Fruit fly (Drosophila melanogaster) whole organism, prepupa: ENCODE results near the gene Gnpnat.

ENCODE experiments used
- CG11294 ChIP-seq: fragments of 200-800 bp; sonication (Bioruptor generic); IDR thresholded peaks from 2 replicates; pipeline ENCODE4 v1.3.6; 2022; ENCODE audit warnings: missing biosample characterization, missing genetic modification characterization
- CG11762 ChIP-seq: fragments of 200-800 bp; sonication (Bioruptor generic); optimal IDR thresholded peaks from 3 replicates; lab custom pipeline; 2016; ENCODE audit warnings: missing biosample characterization, missing genetic modification characterization; ENCODE audit not compliant: insufficient read depth
- CG15336 ChIP-seq: fragments of 200-800 bp; sonication (Bioruptor generic); IDR thresholded peaks from 2 replicates; pipeline ENCODE4 v1.3.6; 2022; ENCODE audit warnings: missing biosample characterization, missing genetic modification characterization
- CG3032 ChIP-seq: fragments of 200-800 bp; optimal IDR thresholded peaks from 2 replicates; lab custom pipeline; 2019; ENCODE audit warnings: missing biosample characterization, mild to moderate bottlenecking, missing genetic modification characterization, moderate library complexity
- CG31627 ChIP-seq: fragments of 200-800 bp; sonication (Bioruptor generic); optimal IDR thresholded peaks from 3 replicates; lab custom pipeline; 2016; ENCODE audit warnings: missing biosample characterization, missing genetic modification characterization
- CG32006 ChIP-seq: fragments of 200-800 bp; sonication (Bioruptor generic); optimal IDR thresholded peaks from 3 replicates; lab custom pipeline; 2017; ENCODE audit warnings: missing biosample characterization, mild to moderate bottlenecking, missing genetic modification characterization
- CG34406 ChIP-seq: fragments of 200-800 bp; sonication (Bioruptor generic); optimal IDR thresholded peaks from 3 replicates; lab custom pipeline; 2016; ENCODE audit warnings: missing biosample characterization, missing genetic modification characterization
- CG3919 ChIP-seq: fragments of 200-800 bp; sonication (Bioruptor generic); optimal IDR thresholded peaks from 3 replicates; lab custom pipeline; 2016; ENCODE audit warnings: missing biosample characterization, missing genetic modification characterization
- CG6163 ChIP-seq: fragments of 200-800 bp; sonication (Bioruptor generic); IDR thresholded peaks from 3 replicates; pipeline ENCODE4 v1.3.6; 2022; ENCODE audit warnings: missing biosample characterization, missing genetic modification characterization
- CG6276 ChIP-seq: fragments of 200-800 bp; sonication (Bioruptor generic); optimal IDR thresholded peaks from 2 replicates; lab custom pipeline; 2017; ENCODE audit warnings: missing biosample characterization, mild to moderate bottlenecking, missing genetic modification characterization
- CG6808 ChIP-seq: fragments of 200-800 bp; sonication (Bioruptor generic); optimal IDR thresholded peaks from 3 replicates; lab custom pipeline; 2017; ENCODE audit warnings: missing biosample characterization, missing genetic modification characterization, mild to moderate bottlenecking, moderate library complexity, missing genetic modification reagents
- CG6854 ChIP-seq: fragments of 200-800 bp; sonication (Bioruptor generic); optimal IDR thresholded peaks from 2 replicates; lab custom pipeline; 2017; ENCODE audit warnings: missing biosample characterization, mild to moderate bottlenecking, missing genetic modification characterization
- CG7368 ChIP-seq: fragments of 200-800 bp; sonication (Bioruptor generic); optimal IDR thresholded peaks from 3 replicates; lab custom pipeline; 2016; ENCODE audit warnings: missing biosample characterization, missing genetic modification characterization
- CG8119 ChIP-seq: fragments of 200-800 bp; sonication (Bioruptor generic); IDR thresholded peaks from 3 replicates; pipeline ENCODE4 v1.3.6; 2022; ENCODE audit warnings: missing biosample characterization, missing genetic modification characterization
- CG8319 ChIP-seq: fragments of 200-800 bp; sonication (Bioruptor generic); optimal IDR thresholded peaks from 3 replicates; lab custom pipeline; 2016; ENCODE audit warnings: missing biosample characterization, missing genetic modification characterization
- CG9139 ChIP-seq: fragments of 200-800 bp; sonication (Bioruptor generic); optimal IDR thresholded peaks from 3 replicates; lab custom pipeline; 2017; ENCODE audit warnings: missing biosample characterization, mild to moderate bottlenecking, missing genetic modification characterization
- Eip75B ChIP-seq: fragments of 200-800 bp; sonication (Bioruptor generic); optimal IDR thresholded peaks from 3 replicates; lab custom pipeline; 2016; ENCODE audit warnings: missing biosample characterization, missing genetic modification characterization
- Eip78C ChIP-seq: fragments of 200-800 bp; sonication (Bioruptor generic); peaks from one replicate; lab custom pipeline; 2016; ENCODE audit warnings: missing biosample characterization, missing genetic modification characterization
- Eip93F ChIP-seq: fragments of 200-800 bp; sonication (Bioruptor generic); optimal IDR thresholded peaks from 2 replicates; lab custom pipeline; 2016; ENCODE audit warnings: missing biosample characterization, mild to moderate bottlenecking, missing genetic modification characterization
- Ets21C ChIP-seq: fragments of 200-800 bp; sonication (Bioruptor generic); optimal IDR thresholded peaks from 3 replicates; lab custom pipeline; 2016; ENCODE audit warnings: missing biosample characterization, missing genetic modification characterization
- Gug ChIP-seq: fragments of 200-800 bp; sonication (Bioruptor generic); IDR thresholded peaks from 2 replicates; pipeline ENCODE4 v1.3.6; 2022; ENCODE audit warnings: missing biosample characterization, missing genetic modification characterization
- Hr38 ChIP-seq: sonication (Bioruptor generic); optimal IDR thresholded peaks from 2 replicates; lab custom pipeline; 2016; ENCODE audit warnings: missing biosample characterization, missing genetic modification characterization
- Hr39 ChIP-seq: fragments of 200-800 bp; sonication (Bioruptor generic); optimal IDR thresholded peaks from 2 replicates; lab custom pipeline; 2016; ENCODE audit warnings: missing biosample characterization, missing genetic modification characterization
- Lpt ChIP-seq: fragments of 200-800 bp; sonication (Bioruptor generic); optimal IDR thresholded peaks from 3 replicates; lab custom pipeline; 2016; ENCODE audit warnings: missing biosample characterization, missing genetic modification characterization
- Met ChIP-seq: fragments of 200-800 bp; sonication (Bioruptor generic); optimal IDR thresholded peaks from 3 replicates; lab custom pipeline; 2016; ENCODE audit warnings: missing biosample characterization, missing genetic modification characterization
- OdsH ChIP-seq: fragments of 200-800 bp; sonication (Bioruptor generic); optimal IDR thresholded peaks from 3 replicates; lab custom pipeline; 2016; ENCODE audit warnings: missing biosample characterization, missing genetic modification characterization
- Smox ChIP-seq: fragments of 200-800 bp; sonication (Bioruptor generic); optimal IDR thresholded peaks from 3 replicates; lab custom pipeline; 2016; ENCODE audit warnings: missing biosample characterization, missing genetic modification characterization
- Sox102F ChIP-seq: fragments of 200-800 bp; sonication (Bioruptor generic); optimal IDR thresholded peaks from 2 replicates; lab custom pipeline; 2016; ENCODE audit warnings: missing biosample characterization, mild to moderate bottlenecking, missing genetic modification characterization
- Sox14 ChIP-seq: fragments of 200-800 bp; sonication (Bioruptor generic); optimal IDR thresholded peaks from 3 replicates; lab custom pipeline; 2016; ENCODE audit warnings: missing biosample characterization, missing genetic modification characterization
- Sox15 ChIP-seq: fragments of 200-800 bp; sonication (Bioruptor generic); optimal IDR thresholded peaks from 3 replicates; lab custom pipeline; 2016; ENCODE audit warnings: missing biosample characterization, missing genetic modification characterization
- achi ChIP-seq: fragments of 200-800 bp; sonication (Bioruptor generic); optimal IDR thresholded peaks from 3 replicates; lab custom pipeline; 2016; ENCODE audit warnings: missing biosample characterization, missing genetic modification characterization
- acj6 ChIP-seq: fragments of 200-800 bp; sonication (Bioruptor generic); optimal IDR thresholded peaks from 3 replicates; lab custom pipeline; 2016; ENCODE audit warnings: missing biosample characterization, missing genetic modification characterization
- cyc ChIP-seq: fragments of 200-800 bp; sonication (Bioruptor generic); optimal IDR thresholded peaks from 3 replicates; lab custom pipeline; 2016; ENCODE audit warnings: missing biosample characterization, missing genetic modification characterization
- dsx ChIP-seq: fragments of 200-800 bp; optimal IDR thresholded peaks from 3 replicates; lab custom pipeline; 2019; ENCODE audit warnings: missing biosample characterization, mild to moderate bottlenecking, missing genetic modification characterization, moderate library complexity; ENCODE audit not compliant: poor library complexity, severe bottlenecking
- eg ChIP-seq: fragments of 200-800 bp; sonication (Bioruptor generic); IDR thresholded peaks from 3 replicates; pipeline ENCODE4 v1.3.6; 2022; ENCODE audit warnings: missing biosample characterization, missing genetic modification characterization
- esn ChIP-seq: fragments of 200-800 bp; sonication (Bioruptor generic); optimal IDR thresholded peaks from 2 replicates; lab custom pipeline; 2016; ENCODE audit warnings: missing biosample characterization, mild to moderate bottlenecking, missing genetic modification characterization, moderate library complexity
- fd59A ChIP-seq: fragments of 200-800 bp; sonication (Bioruptor generic); optimal IDR thresholded peaks from 2 replicates; lab custom pipeline; 2017; ENCODE audit warnings: missing biosample characterization, mild to moderate bottlenecking, missing genetic modification characterization, missing genetic modification reagents
- fkh ChIP-seq: fragments of 200-800 bp; sonication (Bioruptor generic); optimal IDR thresholded peaks from 3 replicates; lab custom pipeline; 2017; ENCODE audit warnings: missing biosample characterization, mild to moderate bottlenecking, missing genetic modification characterization, moderate library complexity
- lz ChIP-seq: fragments of 200-800 bp; sonication (Bioruptor generic); optimal IDR thresholded peaks from 3 replicates; lab custom pipeline; 2016; ENCODE audit warnings: missing biosample characterization, missing genetic modification characterization
- net ChIP-seq: fragments of 200-800 bp; sonication (Bioruptor generic); optimal IDR thresholded peaks from 3 replicates; lab custom pipeline; 2016; ENCODE audit warnings: missing biosample characterization, missing genetic modification characterization
- pdm3 ChIP-seq: fragments of 200-800 bp; sonication (Bioruptor generic); optimal IDR thresholded peaks from 3 replicates; lab custom pipeline; 2016; ENCODE audit warnings: missing biosample characterization, missing genetic modification characterization
- salr ChIP-seq, 2 experiments: fragments of 200-800 bp; sonication (Bioruptor generic); optimal IDR thresholded peaks; 3 replicates each; lab custom pipeline; 2016 to 2018; ENCODE audit warnings: missing biosample characterization in 2 of 2, missing genetic modification characterization in 2 of 2, mild to moderate bottlenecking in 1 of 2
- spab ChIP-seq: fragments of 200-800 bp; sonication (Bioruptor generic); optimal IDR thresholded peaks from 2 replicates; lab custom pipeline; 2017; ENCODE audit warnings: missing biosample characterization, mild to moderate bottlenecking, missing genetic modification characterization, missing genetic modification reagents
- topi ChIP-seq: fragments of 200-800 bp; sonication (Bioruptor generic); optimal IDR thresholded peaks from 3 replicates; lab custom pipeline; 2016; ENCODE audit warnings: missing biosample characterization, missing genetic modification characterization

Gnpnat gene

dm6 chr3R:29749304-29750066 is 11.4 kb downstream of the Gnpnat start:
- TF ChIP-seq CG6163 (GFP tag; lab: Robert Waterston, UW) (0 out of 3 replicates have a peak, but pooled peaks have one; percentile 8), CG32006 (GFP tag; lab: Kevin White, UChicago) (no peak), CG11294 (GFP tag; lab: Robert Waterston, UW) (no peak), CG6854 (GFP tag; lab: Kevin White, UChicago) (no peak), Sox14 (GFP tag; lab: Kevin White, UChicago) (peak; percentile 13), Eip78C (GFP tag; lab: Kevin White, UChicago) (no peak), CG3919 (no peak), Smox (GFP tag; lab: Kevin White, UChicago) (no peak), CG8119 (GFP tag; lab: Robert Waterston, UW) (no peak)

dm6 chr3R:29755248-29755647 is 17.2 kb downstream of the Gnpnat start:
- TF ChIP-seq CG31627 (GFP tag; lab: Kevin White, UChicago) (no peak), OdsH (GFP tag; lab: Kevin White, UChicago) (no peak), CG8119 (GFP tag; lab: Robert Waterston, UW) (peak; percentile 78), Hr39 (GFP tag; lab: Kevin White, UChicago) (no peak), fd59A (GFP tag; lab: Kevin White, UChicago) (no peak), CG8319 (GFP tag; lab: Kevin White, UChicago) (no peak), Gug (GFP tag; lab: Robert Waterston, UW) (peak; percentile 80), esn (GFP tag; lab: Kevin White, UChicago) (no peak), Eip93F (GFP tag; lab: Kevin White, UChicago) (no peak), dsx (GFP tag; lab: Kevin White, UChicago) (peak; percentile 57), CG32006 (GFP tag; lab: Kevin White, UChicago) (peak; percentile 78), net (no peak), Lpt (GFP tag; lab: Kevin White, UChicago) (no peak), CG15336 (GFP tag; lab: Robert Waterston, UW) (peak; percentile 76), fkh (no peak), lz (GFP tag; lab: Kevin White, UChicago) (no peak), CG9139 (no peak), CG34406 (no peak), Sox15 (GFP tag; lab: Kevin White, UChicago) (no peak), CG11294 (GFP tag; lab: Robert Waterston, UW) (peak; percentile 53), Eip75B (no peak), CG6163 (GFP tag; lab: Robert Waterston, UW) (peak; percentile 69; the same call in 2 of the 3 replicates), eg (peak; percentile 90), acj6 (GFP tag; lab: Kevin White, UChicago) (no peak), CG11762 (GFP tag; lab: Kevin White, UChicago) (no peak), Ets21C (GFP tag; lab: Kevin White, UChicago) (no peak), pdm3 (GFP tag; lab: Kevin White, UChicago) (no peak), spab (no peak), Eip78C (GFP tag; lab: Kevin White, UChicago) (peak; percentile 67), Met (GFP tag; lab: Kevin White, UChicago) (no peak), cyc (GFP tag; lab: Kevin White, UChicago) (peak; percentile 5), CG7368 (GFP tag; lab: Kevin White, UChicago) (no peak), Hr38 (no peak), CG6808 (GFP tag; lab: Kevin White, UChicago) (no peak), CG6854 (GFP tag; lab: Kevin White, UChicago) (no peak), topi (GFP tag; lab: Kevin White, UChicago) (no peak), Smox (GFP tag; lab: Kevin White, UChicago) (no peak), salr (GFP tag; optimal IDR thresholded peaks at IDR 0.05; lab: Kevin White, UChicago) (peak in 1 of 2 experiments; percentile 15), CG6276 (no peak), CG3032 (tag; lab: Kevin White, UChicago) (no peak), Sox102F (no peak), achi (GFP tag; lab: Kevin White, UChicago) (no peak), Sox14 (GFP tag; lab: Kevin White, UChicago) (peak; percentile 9)
